Fruit fly (Drosophila melanogaster): ENCODE data around the gene ND-13B.

Gene ND-13B

dm6 chr3L:10696635-10697412, 2.9 kb upstream of the ND-13B start, which contains the start of gene NijA (continued):
- TF ChIP-seq Blimp-1 (GFP tag; optimal IDR thresholded peaks at IDR 0.05), result peak; percentile 52
- no peak for TF ChIP-seq CG8478 (optimal IDR thresholded peaks at IDR 0.05)
- TF ChIP-seq CG12744 (GFP tag; optimal IDR thresholded peaks at IDR 0.05), result no peak
- no peak for TF ChIP-seq da (GFP tag; optimal IDR thresholded peaks at IDR 0.05)
- TF ChIP-seq gro (GFP tag; optimal IDR thresholded peaks at IDR 0.05), result no peak
- peak; percentile 10 for TF ChIP-seq trem (tag; optimal IDR thresholded peaks at IDR 0.05)
- no peak for TF ChIP-seq bowl (GFP tag; IDR thresholded peaks at IDR 0.05)
- no peak for TF ChIP-seq Scr (GFP tag; IDR thresholded peaks at IDR 0.05; ENCODE audit: partially characterized antibody)
- no peak for TF ChIP-seq klu (GFP tag; IDR thresholded peaks at IDR 0.05)
- TF ChIP-seq onecut (GFP tag; IDR thresholded peaks at IDR 0.05), result no peak
- no peak for TF ChIP-seq ATbp (GFP tag; optimal IDR thresholded peaks at IDR 0.05)
- TF ChIP-seq Deaf1 (tag; optimal IDR thresholded peaks at IDR 0.05), result peak; percentile 31
- no peak for TF ChIP-seq ind (GFP tag; optimal IDR thresholded peaks at IDR 0.05)
- TF ChIP-seq caup (GFP tag; optimal IDR thresholded peaks at IDR 0.05; ENCODE audit: severe bottlenecking), result no peak
- no peak for TF ChIP-seq pan (optimal IDR thresholded peaks at IDR 0.05)
- no peak for TF ChIP-seq pan (GFP tag; optimal IDR thresholded peaks at IDR 0.05 in 1 of 2, IDR thresholded peaks at IDR 0.05 in 1 of 2)
- TF ChIP-seq CG8765 (GFP tag; IDR thresholded peaks at IDR 0.05), result no peak
- TF ChIP-seq Dp (GFP tag; optimal IDR thresholded peaks at IDR 0.05), result no peak
- no peak for TF ChIP-seq CG11456 (GFP tag; IDR thresholded peaks at IDR 0.05)
- no peak for TF ChIP-seq schlank (tag; optimal IDR thresholded peaks at IDR 0.05)
- no peak for TF ChIP-seq CG7271 (tag; optimal IDR thresholded peaks at IDR 0.05)
- no peak for TF ChIP-seq CG3407 (GFP tag; optimal IDR thresholded peaks at IDR 0.05)
- TF ChIP-seq vnd (GFP tag; IDR thresholded peaks at IDR 0.05; ENCODE audit: partially characterized antibody), result no peak
- no peak for TF ChIP-seq Mad (GFP tag; optimal IDR thresholded peaks at IDR 0.05)
- no peak for TF ChIP-seq jigr1 (GFP tag; IDR thresholded peaks at IDR 0.05)
- no peak for TF ChIP-seq btn (GFP tag; optimal IDR thresholded peaks at IDR 0.05)
- peak; percentile 56; the same call in 1 of the 2 replicates for TF ChIP-seq CG31441 (GFP tag; IDR thresholded peaks at IDR 0.05)
- TF ChIP-seq CG32767 (GFP tag; IDR thresholded peaks at IDR 0.05), result no peak
- TF ChIP-seq CG17361 (GFP tag; IDR thresholded peaks at IDR 0.05), result peak; percentile 74; the same call in 2 of the 3 replicates
- TF ChIP-seq wek (GFP tag; optimal IDR thresholded peaks at IDR 0.05), result no peak
- peak; percentile 80 for TF ChIP-seq gem (tag; optimal IDR thresholded peaks at IDR 0.05)
- TF ChIP-seq CG2712 (tag; optimal IDR thresholded peaks at IDR 0.05), result peak; percentile 49
- no peak for TF ChIP-seq CG9609 (GFP tag; optimal IDR thresholded peaks at IDR 0.05)
- no peak for TF ChIP-seq CG18764 (GFP tag; optimal IDR thresholded peaks at IDR 0.05)
- no peak for TF ChIP-seq CHES-1-like (GFP tag; optimal IDR thresholded peaks at IDR 0.05)
- no peak for TF ChIP-seq ftz-f1 (GFP tag; optimal IDR thresholded peaks at IDR 0.05)
- no peak for TF ChIP-seq Tbp (GFP tag; optimal IDR thresholded peaks at IDR 0.05)
- no peak for TF ChIP-seq Six4 (GFP tag; optimal IDR thresholded peaks at IDR 0.05)
- no peak for TF ChIP-seq CG17912 (GFP tag; optimal IDR thresholded peaks at IDR 0.05)
- TF ChIP-seq Sox102F (GFP tag; optimal IDR thresholded peaks at IDR 0.05), result no peak
- no peak for TF ChIP-seq maf-S (GFP tag; optimal IDR thresholded peaks at IDR 0.05)
- TF ChIP-seq Jarid2 (GFP tag; optimal IDR thresholded peaks at IDR 0.05), result no peak
- no peak for TF ChIP-seq Mes4 (GFP tag; optimal IDR thresholded peaks at IDR 0.05)
- TF ChIP-seq fd64A (GFP tag; optimal IDR thresholded peaks at IDR 0.05), result no peak
- no peak for TF ChIP-seq toy (GFP tag; IDR thresholded peaks at IDR 0.05)
- no peak for TF ChIP-seq Opbp (GFP tag; IDR thresholded peaks at IDR 0.05; ENCODE audit: partially characterized antibody)
- no peak for TF ChIP-seq CG3847 (GFP tag; IDR thresholded peaks at IDR 0.05)
- TF ChIP-seq CG6765 (GFP tag; optimal IDR thresholded peaks at IDR 0.05), result no peak
- no peak for TF ChIP-seq CG1603 (tag; optimal IDR thresholded peaks at IDR 0.05)
- no peak for TF ChIP-seq Awh (GFP tag; IDR thresholded peaks at IDR 0.05)
- no peak for TF ChIP-seq dan (GFP tag; IDR thresholded peaks at IDR 0.05)
